Fruit fly (Drosophila melanogaster) whole organism, embryonic: ENCODE measurements around the gene lilli.

ENCODE experiments used
- Ada2b ChIP-seq: fragments of 200-800 bp; sonication (Bioruptor generic); IDR thresholded peaks from 2 replicates; pipeline ENCODE4 v1.3.6; 2022; ENCODE audit warnings: missing biosample characterization, missing genetic modification characterization
- Antp ChIP-seq: fragments of 200-800 bp; sonication (Bioruptor generic); optimal IDR thresholded peaks from 3 replicates; lab custom pipeline; 2016; ENCODE audit warnings: missing biosample characterization, missing genetic modification characterization
- Asciz ChIP-seq: fragments of 200-800 bp; sonication (Bioruptor generic); optimal IDR thresholded peaks from 2 replicates; lab custom pipeline; 2017; ENCODE audit warnings: missing biosample characterization, mild to moderate bottlenecking, missing genetic modification characterization, missing genetic modification reagents
- Atf6 ChIP-seq: fragments of 200-800 bp; sonication (Bioruptor generic); IDR thresholded peaks from 2 replicates; pipeline ENCODE4 v1.3.6; 2022; ENCODE audit warnings: missing biosample characterization, missing genetic modification characterization
- CG10543 ChIP-seq: fragments of 200-800 bp; sonication (Bioruptor generic); optimal IDR thresholded peaks from 3 replicates; lab custom pipeline; 2017; ENCODE audit warnings: missing biosample characterization, mild to moderate bottlenecking, missing genetic modification characterization, moderate library complexity
- CG12071 ChIP-seq: fragments of 200-800 bp; sonication (Bioruptor generic); optimal IDR thresholded peaks from 3 replicates; lab custom pipeline; 2018; ENCODE audit warnings: missing biosample characterization, mild to moderate bottlenecking, missing genetic modification characterization
- CG12236 ChIP-seq: fragments of 200-800 bp; sonication (Bioruptor generic); optimal IDR thresholded peaks from 2 replicates; lab custom pipeline; 2016; ENCODE audit warnings: missing biosample characterization, missing genetic modification characterization
- CG13424 ChIP-seq: fragments of 200-800 bp; sonication (Bioruptor generic); optimal IDR thresholded peaks from 2 replicates; lab custom pipeline; 2019; ENCODE audit warnings: missing biosample characterization, mild to moderate bottlenecking, missing genetic modification characterization, moderate library complexity
- CG14860 ChIP-seq: fragments of 200-800 bp; sonication (Bioruptor generic); IDR thresholded peaks from 3 replicates; pipeline ENCODE4 v1.3.6; 2022; ENCODE audit warnings: missing biosample characterization, missing genetic modification characterization; ENCODE audit not compliant: partially characterized antibody
- CG15514 ChIP-seq: fragments of 200-800 bp; sonication (Bioruptor generic); optimal IDR thresholded peaks from 3 replicates; lab custom pipeline; 2017; ENCODE audit warnings: missing biosample characterization, missing genetic modification characterization, mild to moderate bottlenecking, moderate library complexity, missing genetic modification reagents
- CG16779 ChIP-seq: fragments of 200-800 bp; sonication (Bioruptor generic); IDR thresholded peaks from 2 replicates; pipeline ENCODE4 v1.3.6; 2022; ENCODE audit warnings: missing biosample characterization, missing genetic modification characterization
- CG1792 ChIP-seq: fragments of 200-800 bp; sonication (Bioruptor generic); optimal IDR thresholded peaks from 2 replicates; lab custom pipeline; 2016; ENCODE audit warnings: missing biosample characterization, missing genetic modification characterization
- CG18262 ChIP-seq: fragments of 200-800 bp; optimal IDR thresholded peaks from 3 replicates; lab custom pipeline; 2019; ENCODE audit warnings: missing biosample characterization, mild to moderate bottlenecking, missing genetic modification characterization, moderate library complexity
- CG2116 ChIP-seq: fragments of 200-800 bp; sonication (Bioruptor generic); optimal IDR thresholded peaks from 3 replicates; lab custom pipeline; 2018; ENCODE audit warnings: missing biosample characterization, mild to moderate bottlenecking, missing genetic modification characterization
- CG34376 ChIP-seq: fragments of 200-800 bp; sonication (Bioruptor generic); optimal IDR thresholded peaks from 2 replicates; lab custom pipeline; 2018; ENCODE audit warnings: missing biosample characterization, mild to moderate bottlenecking, missing genetic modification characterization
- CG4424 ChIP-seq: fragments of 200-800 bp; sonication (Bioruptor generic); optimal IDR thresholded peaks from 3 replicates; lab custom pipeline; 2016; ENCODE audit warnings: missing biosample characterization, missing genetic modification characterization
- CG6854 ChIP-seq: fragments of 200-800 bp; sonication (Bioruptor generic); optimal IDR thresholded peaks from 3 replicates; lab custom pipeline; 2017; ENCODE audit warnings: missing biosample characterization, mild to moderate bottlenecking, missing genetic modification characterization
- CG7839 ChIP-seq: fragments of 200-800 bp; sonication (Bioruptor generic); optimal IDR thresholded peaks from 3 replicates; lab custom pipeline; 2018; ENCODE audit warnings: missing biosample characterization, mild to moderate bottlenecking, missing genetic modification characterization, moderate library complexity
- CG7928 ChIP-seq: fragments of 200-800 bp; sonication (Bioruptor generic); optimal IDR thresholded peaks from 2 replicates; lab custom pipeline; 2017; ENCODE audit warnings: missing biosample characterization, mild to moderate bottlenecking, missing genetic modification characterization
- Dbx ChIP-seq: fragments of 200-800 bp; sonication (Bioruptor generic); IDR thresholded peaks from 3 replicates; pipeline ENCODE4 v1.3.6; 2022; ENCODE audit warnings: missing biosample characterization, missing genetic modification characterization
- Deaf1 ChIP-seq: fragments of 200-800 bp; optimal IDR thresholded peaks from 3 replicates; lab custom pipeline; 2019; ENCODE audit warnings: missing biosample characterization, mild to moderate bottlenecking, missing genetic modification characterization, moderate library complexity
- Dip3 ChIP-seq: fragments of 200-800 bp; sonication (Bioruptor generic); optimal IDR thresholded peaks from 3 replicates; lab custom pipeline; 2016; ENCODE audit warnings: missing biosample characterization, missing genetic modification characterization
- Fer1 ChIP-seq: fragments of 200-800 bp; sonication (Bioruptor generic); optimal IDR thresholded peaks from 2 replicates; lab custom pipeline; 2017; ENCODE audit warnings: missing biosample characterization, mild to moderate bottlenecking, missing genetic modification characterization
- Gug ChIP-seq: fragments of 200-800 bp; sonication (Bioruptor generic); IDR thresholded peaks from 4 replicates; pipeline ENCODE4 v1.3.6; 2022; ENCODE audit warnings: missing biosample characterization, missing genetic modification characterization
- HLH54F ChIP-seq: fragments of 200-800 bp; sonication (Bioruptor generic); optimal IDR thresholded peaks from 3 replicates; lab custom pipeline; 2016; ENCODE audit warnings: missing biosample characterization, missing genetic modification characterization
- Hand ChIP-seq: fragments of 200-800 bp; sonication (Bioruptor generic); optimal IDR thresholded peaks from 2 replicates; lab custom pipeline; 2017; ENCODE audit warnings: mild to moderate bottlenecking, missing biosample characterization, missing genetic modification reagents, missing genetic modification characterization
- Hmr ChIP-seq: fragments of 200-800 bp; sonication (Bioruptor generic); optimal IDR thresholded peaks from 3 replicates; lab custom pipeline; 2017; ENCODE audit warnings: mild to moderate bottlenecking, missing biosample characterization, missing genetic modification reagents, missing genetic modification characterization
- NK7.1 ChIP-seq: fragments of 200-800 bp; sonication (Bioruptor generic); optimal IDR thresholded peaks from 3 replicates; lab custom pipeline; 2016; ENCODE audit warnings: missing biosample characterization, missing genetic modification characterization
- Side ChIP-seq: fragments of 200-800 bp; sonication (Bioruptor generic); optimal IDR thresholded peaks from 2 replicates; lab custom pipeline; 2016; ENCODE audit warnings: missing biosample characterization, missing genetic modification characterization
- Spps ChIP-seq: fragments of 200-800 bp; sonication (Bioruptor generic); optimal IDR thresholded peaks from 2 replicates; lab custom pipeline; 2018; ENCODE audit warnings: missing biosample characterization, mild to moderate bottlenecking, missing genetic modification characterization
- Xrp1 ChIP-seq: fragments of 200-800 bp; sonication (Bioruptor generic); IDR thresholded peaks from 2 replicates; pipeline ENCODE4 v1.3.6; 2022; ENCODE audit warnings: missing biosample characterization, missing genetic modification characterization
- YL-1 ChIP-seq: fragments of 200-800 bp; sonication (Bioruptor generic); optimal IDR thresholded peaks from 3 replicates; lab custom pipeline; 2017; ENCODE audit warnings: missing biosample characterization, mild to moderate bottlenecking, missing genetic modification characterization
- bab2 ChIP-seq: fragments of 200-800 bp; sonication (Bioruptor generic); optimal IDR thresholded peaks from 2 replicates; lab custom pipeline; 2016; ENCODE audit warnings: missing biosample characterization, missing genetic modification characterization
- chif ChIP-seq, 2 experiments: fragments of 200-800 bp; sonication (Bioruptor generic); optimal IDR thresholded peaks; 3 replicates each; lab custom pipeline; 2016; ENCODE audit warnings: missing biosample characterization in 2 of 2, missing genetic modification characterization in 2 of 2
- exex ChIP-seq: fragments of 200-800 bp; sonication (Bioruptor generic); optimal IDR thresholded peaks from 4 replicates; lab custom pipeline; 2018; ENCODE audit warnings: missing biosample characterization, mild to moderate bottlenecking, missing genetic modification characterization, moderate library complexity
- h ChIP-seq: fragments of >200 bp; optimal IDR thresholded peaks from 2 replicates; lab custom pipeline; 2017
- hb ChIP-seq: fragments of 200-800 bp; sonication (Bioruptor generic); IDR thresholded peaks from 3 replicates; pipeline ENCODE4 v1.3.6; 2022; ENCODE audit warnings: missing biosample characterization, missing genetic modification characterization; ENCODE audit not compliant: partially characterized antibody
- her ChIP-seq: fragments of 200-800 bp; sonication (Bioruptor generic); optimal IDR thresholded peaks from 2 replicates; lab custom pipeline; 2016; ENCODE audit warnings: missing biosample characterization, missing genetic modification characterization
- jumu ChIP-seq: fragments of 200-800 bp; sonication (Bioruptor generic); optimal IDR thresholded peaks from 3 replicates; lab custom pipeline; 2016; ENCODE audit warnings: missing biosample characterization, missing genetic modification characterization
- mirr ChIP-seq: fragments of 200-800 bp; sonication (Bioruptor generic); optimal IDR thresholded peaks from 3 replicates; lab custom pipeline; 2018; ENCODE audit warnings: missing biosample characterization, mild to moderate bottlenecking, missing genetic modification characterization
- nerfin-1 ChIP-seq: fragments of 200-800 bp; sonication (Bioruptor generic); optimal IDR thresholded peaks from 3 replicates; lab custom pipeline; 2019; ENCODE audit warnings: missing biosample characterization, mild to moderate bottlenecking, missing genetic modification characterization, moderate library complexity
- pfk ChIP-seq: fragments of 200-800 bp; sonication (Bioruptor generic); optimal IDR thresholded peaks from 2 replicates; lab custom pipeline; 2018; ENCODE audit warnings: missing biosample characterization, mild to moderate bottlenecking, missing genetic modification characterization, moderate library complexity
- pho ChIP-seq: fragments of 200-800 bp; sonication (Bioruptor generic); optimal IDR thresholded peaks from 2 replicates; lab custom pipeline; 2016; ENCODE audit warnings: missing biosample characterization, missing genetic modification characterization
- pum ChIP-seq: fragments of 200-800 bp; sonication (Bioruptor generic); optimal IDR thresholded peaks from 2 replicates; lab custom pipeline; 2016; ENCODE audit warnings: missing biosample characterization, missing genetic modification characterization
- run ChIP-seq: fragments of 200-800 bp; sonication (Bioruptor generic); optimal IDR thresholded peaks from 3 replicates; lab custom pipeline; 2018; ENCODE audit warnings: missing biosample characterization, mild to moderate bottlenecking, missing genetic modification characterization
- sens ChIP-seq: fragments of 200-800 bp; sonication (Bioruptor generic); peaks from one replicate; lab custom pipeline; 2016; ENCODE audit warnings: missing biosample characterization, missing genetic modification characterization
- sim ChIP-seq: fragments of 200-800 bp; sonication (Bioruptor generic); IDR thresholded peaks from 2 replicates; pipeline ENCODE4 v1.3.6; 2022; ENCODE audit warnings: missing biosample characterization, missing genetic modification characterization
- sug ChIP-seq: fragments of 200-800 bp; optimal IDR thresholded peaks from 2 replicates; lab custom pipeline; 2019; ENCODE audit warnings: missing biosample characterization, mild to moderate bottlenecking, missing genetic modification characterization, moderate library complexity
- tin ChIP-seq: fragments of 200-800 bp; sonication (Bioruptor generic); optimal IDR thresholded peaks from 3 replicates; lab custom pipeline; 2016; ENCODE audit warnings: missing biosample characterization, missing genetic modification characterization
- ttk ChIP-seq: fragments of 200-800 bp; sonication (Bioruptor generic); IDR thresholded peaks from 2 replicates; pipeline ENCODE4 v2.1.2; 2022; ENCODE audit warnings: missing biosample characterization, missing genetic modification characterization
- tx ChIP-seq: fragments of 200-800 bp; sonication (Bioruptor generic); optimal IDR thresholded peaks from 2 replicates; lab custom pipeline; 2016; ENCODE audit warnings: missing biosample characterization, missing genetic modification characterization
- yki ChIP-seq: fragments of >200 bp; optimal IDR thresholded peaks from 3 replicates; lab custom pipeline; 2018

Gene lilli

DNA sequence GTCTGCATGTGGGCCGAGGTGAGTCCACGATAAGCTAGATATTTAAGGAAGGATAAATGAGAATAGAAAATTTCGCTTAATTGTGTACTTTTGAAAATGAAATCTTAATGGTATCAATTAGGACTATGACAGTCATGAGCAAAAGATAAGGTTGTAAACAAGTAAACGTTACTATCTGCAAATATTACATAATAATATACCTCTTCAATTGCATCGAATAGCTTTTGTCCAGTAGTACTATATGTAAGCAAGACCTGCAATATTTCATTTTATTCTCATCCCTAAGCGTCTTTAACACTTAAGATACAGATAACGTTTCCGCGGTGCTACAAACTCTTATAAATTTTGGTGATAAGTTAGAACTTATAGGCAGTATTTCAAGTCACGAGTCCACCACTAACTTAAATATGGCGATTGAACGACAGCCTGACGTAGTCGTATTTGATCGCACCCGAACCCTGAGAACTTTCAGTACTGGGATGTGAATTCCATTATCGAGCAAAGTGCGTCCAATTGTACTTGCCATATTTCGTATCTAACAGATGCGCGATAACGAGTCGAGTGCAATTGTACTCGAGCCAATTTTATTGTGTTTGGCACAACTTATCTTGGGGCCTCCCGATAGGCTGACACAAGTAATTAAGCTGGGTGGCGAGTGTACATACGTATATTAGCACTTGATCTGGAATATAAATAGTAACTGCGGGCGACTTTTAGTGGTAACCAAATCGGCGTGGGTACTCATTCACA lies 20.0 kb upstream of the lilli start (continued):
- TF ChIP-seq nerfin-1 (tag; lab: Kevin White, UChicago) (no peak), exex (tag; lab: Kevin White, UChicago) (peak; percentile 93), CG7839 (tag; lab: Kevin White, UChicago) (no peak), sens (GFP tag; lab: Kevin White, UChicago) (peak; percentile 10), mirr (peak; percentile 80), NK7.1 (no peak), Dbx (no peak), chif (GFP tag; optimal IDR thresholded peaks at IDR 0.05; lab: Kevin White, UChicago) (no peak), her (GFP tag; lab: Kevin White, UChicago) (no peak), Antp (GFP tag; lab: Kevin White, UChicago) (no peak), YL-1 (no peak), CG14860 (no peak), Xrp1 (GFP tag; lab: Robert Waterston, UW) (no peak), Side (GFP tag; lab: Kevin White, UChicago) (no peak), CG13424 (tag; lab: Kevin White, UChicago) (no peak), pum (no peak), Ada2b (GFP tag; lab: Robert Waterston, UW) (no peak), CG16779 (GFP tag; lab: Robert Waterston, UW) (no peak), CG6854 (no peak), sim (no peak), Hand (GFP tag; lab: Kevin White, UChicago) (no peak), yki (lab: Kevin White, UChicago) (no peak), CG12071 (no peak), Atf6 (GFP tag; lab: Robert Waterston, UW) (no peak), CG10543 (GFP tag; lab: Kevin White, UChicago) (peak; percentile 22), sug (tag; lab: Kevin White, UChicago) (peak; percentile 69), HLH54F (GFP tag; lab: Kevin White, UChicago) (no peak), CG12236 (no peak), CG1792 (GFP tag; lab: Kevin White, UChicago) (no peak), CG4424 (no peak), bab2 (no peak), pfk (GFP tag; lab: Kevin White, UChicago) (no peak), CG34376 (peak; percentile 57), hb (GFP tag; lab: Robert Waterston, UW) (no peak), CG18262 (tag; lab: Kevin White, UChicago) (no peak), Spps (no peak), ttk (GFP tag; lab: Robert Waterston, UW) (no peak), tx (GFP tag; lab: Kevin White, UChicago) (no peak), CG15514 (no peak), h (lab: Kevin White, UChicago) (no peak), tin (GFP tag; lab: Kevin White, UChicago) (no peak), Deaf1 (tag; lab: Kevin White, UChicago) (peak; percentile 66), Asciz (GFP tag; lab: Kevin White, UChicago) (no peak), CG2116 (GFP tag; lab: Kevin White, UChicago) (no peak), Hmr (GFP tag; lab: Kevin White, UChicago) (no peak), pho (GFP tag; lab: Kevin White, UChicago) (no peak), Fer1 (GFP tag; lab: Kevin White, UChicago) (no peak), CG7928 (GFP tag; lab: Kevin White, UChicago) (no peak), jumu (GFP tag; lab: Kevin White, UChicago) (no peak), run (tag; lab: Kevin White, UChicago) (no peak), Gug (GFP tag; lab: Robert Waterston, UW) (no peak), Dip3 (no peak)
